Fruit fly (Drosophila melanogaster): Measurements from ENCODE around the gene CG6678.

Gene CG6678

dm6 chr3R:21862137-21862850 lies 24.5 kb upstream of the CG6678 start (continued):
- TF ChIP-seq Oaz (GFP tag; IDR thresholded peaks at IDR 0.05) (no peak), Fer2 (tag; optimal IDR thresholded peaks at IDR 0.05) (no peak), repo (GFP tag; optimal IDR thresholded peaks at IDR 0.05) (no peak), CG12155 (GFP tag; optimal IDR thresholded peaks at IDR 0.05) (peak; percentile 37), Dek (tag; optimal IDR thresholded peaks at IDR 0.05) (peak; percentile 63), CG2116 (GFP tag; optimal IDR thresholded peaks at IDR 0.05) (peak; percentile 41), PHDP (tag; optimal IDR thresholded peaks at IDR 0.05) (peak; percentile 84), CG42726 (GFP tag; IDR thresholded peaks at IDR 0.05; ENCODE audit: partially characterized antibody) (no peak), CG2202 (tag; optimal IDR thresholded peaks at IDR 0.05) (peak; percentile 83), CG8765 (GFP tag; IDR thresholded peaks at IDR 0.05) (no peak), CHES-1-like (GFP tag; optimal IDR thresholded peaks at IDR 0.05) (peak; percentile 13), CG10209 (GFP tag; optimal IDR thresholded peaks at IDR 0.05) (peak; percentile 73), lab (GFP tag; optimal IDR thresholded peaks at IDR 0.05) (peak; percentile 46), CG12104 (GFP tag; optimal IDR thresholded peaks at IDR 0.05) (no peak), fru (optimal IDR thresholded peaks at IDR 0.05) (no peak), pzg (GFP tag; optimal IDR thresholded peaks at IDR 0.05) (no peak), Drgx (GFP tag; IDR thresholded peaks at IDR 0.05) (peak; percentile 92), Opbp (GFP tag; IDR thresholded peaks at IDR 0.05; ENCODE audit: partially characterized antibody) (no peak), CG10366 (GFP tag; IDR thresholded peaks at IDR 0.05) (peak; percentile 76), toy (GFP tag; IDR thresholded peaks at IDR 0.05) (no peak), trem (tag; optimal IDR thresholded peaks at IDR 0.05) (peak; percentile 71), CG8924 (tag; optimal IDR thresholded peaks at IDR 0.05) (peak; percentile 84), chif (GFP tag; optimal IDR thresholded peaks at IDR 0.05) (peak in 1 of 2 experiments; percentile 81), CG4328 (GFP tag; optimal IDR thresholded peaks at IDR 0.05) (peak; percentile 9), CG9727 (GFP tag; optimal IDR thresholded peaks at IDR 0.05) (peak; percentile 64), esg (GFP tag; conservative IDR thresholded peaks at IDR 0.05) (peak; percentile 65), CG8478 (optimal IDR thresholded peaks at IDR 0.05) (no peak), Max (GFP tag; optimal IDR thresholded peaks at IDR 0.05) (peak; percentile 39), fd96Cb (tag; optimal IDR thresholded peaks at IDR 0.05) (peak; percentile 75), B-H1 (GFP tag; IDR thresholded peaks at IDR 0.05) (no peak), Taf1 (GFP tag; IDR thresholded peaks at IDR 0.05) (no peak), yki (optimal IDR thresholded peaks at IDR 0.05) (no peak), Nf-YB (GFP tag; optimal IDR thresholded peaks at IDR 0.05) (peak; percentile 65), Fer3 (tag; optimal IDR thresholded peaks at IDR 0.05) (peak; percentile 25), CG7839 (tag; optimal IDR thresholded peaks at IDR 0.05) (peak; percentile 81), CG11093 (GFP tag; IDR thresholded peaks at IDR 0.05) (no peak), CG16815 (GFP tag; optimal IDR thresholded peaks at IDR 0.05) (peak; percentile 36), pfk (GFP tag; optimal IDR thresholded peaks at IDR 0.05) (no peak), Ets65A (GFP tag) (peak; percentile 86), bbx (GFP tag; IDR thresholded peaks at IDR 0.05; ENCODE audit: partially characterized antibody) (no peak), Sox102F (GFP tag; optimal IDR thresholded peaks at IDR 0.05) (peak; percentile 94), chinmo (GFP tag; IDR thresholded peaks at IDR 0.05; ENCODE audit: partially characterized antibody) (no peak), CG6791 (GFP tag; IDR thresholded peaks at IDR 0.05; ENCODE audit: partially characterized antibody) (no peak), seq (GFP tag; IDR thresholded peaks at IDR 0.05) (peak; percentile 46; the same call in 1 of the 2 replicates), CkIIα-i1 (GFP tag; IDR thresholded peaks at IDR 0.05) (no peak), CG13775 (GFP tag; optimal IDR thresholded peaks at IDR 0.05) (peak; percentile 52), CG13894 (tag; optimal IDR thresholded peaks at IDR 0.05) (no peak), tio (GFP tag; optimal IDR thresholded peaks at IDR 0.05) (peak; percentile 54), fd64A (GFP tag; optimal IDR thresholded peaks at IDR 0.05) (peak; percentile 72), CG2875 (GFP tag; optimal IDR thresholded peaks at IDR 0.05) (peak; percentile 94)
